Worm (Caenorhabditis elegans): ENCODE results near the gene daf-37.

DNA sequence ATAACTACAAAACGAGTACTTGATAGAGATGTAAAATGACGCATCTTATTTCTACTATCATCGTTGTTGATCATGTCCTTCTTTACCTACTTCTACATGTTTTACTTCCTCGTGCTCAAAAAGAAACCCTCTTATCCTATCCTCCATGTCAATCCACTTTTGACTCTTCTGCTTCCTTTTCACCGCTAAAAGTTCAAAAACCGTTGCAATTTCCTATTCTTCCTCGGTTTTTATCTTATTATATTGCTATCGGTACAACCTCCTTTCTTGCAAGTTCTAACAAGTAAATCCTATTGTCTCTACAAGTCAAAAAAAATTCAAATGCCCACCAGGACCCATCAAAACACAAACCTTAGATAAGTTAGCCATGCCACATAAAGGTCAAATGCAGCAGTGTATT, 764 bp downstream of the daf-37 start:
- TF ChIP-seq lin-13 (GFP tag; optimal IDR thresholded peaks at IDR 0.05) = no peak
- TF ChIP-seq ama-1 (optimal IDR thresholded peaks at IDR 0.05) = no peak
